Fruit fly (Drosophila melanogaster): ENCODE data around the gene Ddrgk1.

DNA sequence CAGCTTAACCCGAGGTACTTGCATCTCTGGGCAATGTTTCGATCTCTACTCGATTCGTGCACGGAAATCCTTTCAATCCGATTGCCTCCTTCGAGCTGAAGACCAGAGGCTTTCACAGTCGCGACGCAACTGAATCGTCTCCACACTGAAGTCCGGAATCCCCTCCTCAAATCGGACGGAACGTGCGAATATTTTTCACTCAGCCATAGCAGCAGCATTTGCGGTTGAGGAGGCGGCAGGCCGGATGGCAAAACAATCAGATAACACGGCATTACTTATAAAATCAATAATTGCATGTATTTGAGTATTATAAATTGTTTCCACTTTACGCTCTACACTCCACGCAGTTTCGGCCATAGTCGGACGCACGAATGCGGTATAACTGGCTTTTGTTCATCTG lies 46.8 kb upstream of the Ddrgk1 start, which contains the start of gene Snmp1:
- TF ChIP-seq Snoo (tag; optimal IDR thresholded peaks at IDR 0.05) (no peak), CG8159 (tag; optimal IDR thresholded peaks at IDR 0.05) (no peak), CG10348 (GFP tag; IDR thresholded peaks at IDR 0.05) (no peak), Pif1B (GFP tag; optimal IDR thresholded peaks at IDR 0.05) (no peak), CG13204 (GFP tag; optimal IDR thresholded peaks at IDR 0.05) (no peak), CG17806 (tag; optimal IDR thresholded peaks at IDR 0.05) (no peak), EcR (GFP tag; optimal IDR thresholded peaks at IDR 0.05) (no peak), gl (tag; optimal IDR thresholded peaks at IDR 0.05) (no peak), CG34367 (tag; optimal IDR thresholded peaks at IDR 0.05) (no peak), fd96Ca (GFP tag; IDR thresholded peaks at IDR 0.05) (no peak), D1 (tag; optimal IDR thresholded peaks at IDR 0.05) (no peak), Pif1A (GFP tag; optimal IDR thresholded peaks at IDR 0.05) (no peak)
